Worm (Caenorhabditis elegans): ENCODE measurements around the gene C10A4.1.

- TF ChIP-seq B0261.1 (tag; optimal IDR thresholded peaks at IDR 0.05), result no peak
- no peak for TF ChIP-seq him-1 (tag; optimal IDR thresholded peaks at IDR 0.05)
- no peak for TF ChIP-seq T07F8.4 (tag; optimal IDR thresholded peaks at IDR 0.05)
- no peak for TF ChIP-seq unc-130 (GFP tag; optimal IDR thresholded peaks at IDR 0.05)
- TF ChIP-seq nhr-90 (tag; optimal IDR thresholded peaks at IDR 0.05), result no peak
- TF ChIP-seq madf-6 (GFP tag; IDR thresholded peaks at IDR 0.05), result no peak
- no peak for TF ChIP-seq nfya-1 (tag; optimal IDR thresholded peaks at IDR 0.05; ENCODE audit: borderline replicate concordance, insufficient read depth)
- no peak for TF ChIP-seq unc-62 (GFP tag; optimal IDR thresholded peaks at IDR 0.05)
- TF ChIP-seq ztf-28 (GFP tag; IDR thresholded peaks at IDR 0.05), result no peak
- no peak for TF ChIP-seq snpc-4 (GFP tag; optimal IDR thresholded peaks at IDR 0.05)
- no peak for TF ChIP-seq snpc-4 (tag; optimal IDR thresholded peaks at IDR 0.05)
- TF ChIP-seq ztf-26 (tag; optimal IDR thresholded peaks at IDR 0.05), result no peak
- no peak for TF ChIP-seq attf-3 (GFP tag; conservative IDR thresholded peaks at IDR 0.05)
These were observed 23.9 kb downstream of the C10A4.1 start for ce11 chrX:7440102-7440501.
